Fruit fly (Drosophila melanogaster): ENCODE results near the gene Cht7.

The Cht7 gene

dm6 chr3L:3045256-3045743 lies 61.5 kb downstream of the Cht7 start (continued):
- TF ChIP-seq ara (GFP tag; IDR thresholded peaks at IDR 0.05) (no peak), ranshi (GFP tag; IDR thresholded peaks at IDR 0.05) (no peak), danr (GFP tag; IDR thresholded peaks at IDR 0.05) (no peak), fu2 (GFP tag; optimal IDR thresholded peaks at IDR 0.05) (no peak), CG4424 (GFP tag; optimal IDR thresholded peaks at IDR 0.05) (peak; percentile 13)

- TF ChIP-seq Sox102F (GFP tag; optimal IDR thresholded peaks at IDR 0.05) (peak; percentile 74), cad (GFP tag; optimal IDR thresholded peaks at IDR 0.05) (no peak), Gug (GFP tag; IDR thresholded peaks at IDR 0.05) (peak; percentile 78), Dek (tag; optimal IDR thresholded peaks at IDR 0.05) (peak; percentile 69), Mad (GFP tag; optimal IDR thresholded peaks at IDR 0.05) (peak; percentile 28), Jarid2 (GFP tag; optimal IDR thresholded peaks at IDR 0.05) (peak; percentile 21), Dbx (GFP tag; IDR thresholded peaks at IDR 0.05) (peak; percentile 70; the same call in 2 of the 3 replicates), Ptx1 (GFP tag; IDR thresholded peaks at IDR 0.05) (peak; percentile 74), CG30020 (tag; optimal IDR thresholded peaks at IDR 0.05) (no peak), ftz-f1 (GFP tag; optimal IDR thresholded peaks at IDR 0.05) (no peak), wek (GFP tag; optimal IDR thresholded peaks at IDR 0.05) (peak; percentile 6), bcd (GFP tag; optimal IDR thresholded peaks at IDR 0.05) (peak; percentile 61), CG4854 (GFP tag; optimal IDR thresholded peaks at IDR 0.05) (no peak), Optix (GFP tag; IDR thresholded peaks at IDR 0.05) (peak; percentile 59; the same call in 2 of the 3 replicates), Neu2 (GFP tag; optimal IDR thresholded peaks at IDR 0.05; ENCODE audit: borderline replicate concordance) (no peak), cwo (GFP tag; optimal IDR thresholded peaks at IDR 0.05) (peak; percentile 66), Sox100B (GFP tag; optimal IDR thresholded peaks at IDR 0.05) (peak; percentile 49), her (GFP tag; optimal IDR thresholded peaks at IDR 0.05) (no peak), lov (optimal IDR thresholded peaks at IDR 0.05) (no peak), lov (GFP tag; IDR thresholded peaks at IDR 0.05) (no peak), chn (GFP tag; optimal IDR thresholded peaks at IDR 0.05) (peak; percentile 11), sens-2 (GFP tag; IDR thresholded peaks at IDR 0.05) (peak; percentile 26; the same call in 1 of the 2 replicates), az2 (GFP tag; optimal IDR thresholded peaks at IDR 0.05) (peak; percentile 62), CG16863 (GFP tag; optimal IDR thresholded peaks at IDR 0.05) (no peak), tll (GFP tag; optimal IDR thresholded peaks at IDR 0.05) (no peak), exex (tag; optimal IDR thresholded peaks at IDR 0.05) (peak; percentile 48), CG33557 (GFP tag; optimal IDR thresholded peaks at IDR 0.05) (peak; percentile 23), CG12104 (GFP tag; optimal IDR thresholded peaks at IDR 0.05) (no peak), usp (GFP tag; optimal IDR thresholded peaks at IDR 0.05) (no peak), CG6854 (GFP tag; optimal IDR thresholded peaks at IDR 0.05) (peak; percentile 56), Sin3A (optimal IDR thresholded peaks at IDR 0.05) (no peak), Trl (optimal IDR thresholded peaks at IDR 0.05) (no peak), Trl (GFP tag; optimal IDR thresholded peaks at IDR 0.05) (peak; percentile 19), CG10209 (GFP tag; optimal IDR thresholded peaks at IDR 0.05) (peak; percentile 71), cas (GFP tag; IDR thresholded peaks at IDR 0.05) (no peak), B-H2 (GFP tag; optimal IDR thresholded peaks at IDR 0.05) (no peak), CG15269 (tag; optimal IDR thresholded peaks at IDR 0.05) (peak; percentile 80), Nf-YA (GFP tag; IDR thresholded peaks at IDR 0.05) (0 out of 2 replicates have a peak, but pooled peaks have one; percentile 14), CG10979 (tag; optimal IDR thresholded peaks at IDR 0.05) (peak; percentile 69), sens (GFP tag) (peak; percentile 88), CG9215 (GFP tag; IDR thresholded peaks at IDR 0.05) (peak; percentile 99), CG1832 (GFP tag; optimal IDR thresholded peaks at IDR 0.05) (no peak), Gsc (GFP tag; IDR thresholded peaks at IDR 0.05) (no peak; the same call in 1 of the 2 replicates)
Observed at dm6 chr3L:3042150-3043049, 64.4 kb downstream of the Cht7 start, which contains the start of gene Prx4. Prx4 (plus strand) TSS chr3L:3042359.

Measured in whole organism, embryonic.